Worm (Caenorhabditis elegans) whole organism, young adult: ENCODE measurements around the gene F56F10.2.

Experiments used
- B0336.3 ChIP-seq: fragments of 200-800 bp; sonication (Bioruptor generic); IDR thresholded peaks from 2 replicates; pipeline ENCODE4 v1.3.6; 2022; ENCODE audit warnings: missing genetic modification characterization, missing compliant biosample characterization
- F23B12.7 ChIP-seq: sonication (generic microtip); optimal IDR thresholded peaks from 2 replicates; lab custom pipeline; 2017; ENCODE audit warnings: missing genetic modification characterization, mild to moderate bottlenecking, missing compliant biosample characterization, antibody characterized with exemption, moderate library complexity; ENCODE audit not compliant: insufficient read depth
- F37B4.10 ChIP-seq: fragments of 200-800 bp; sonication (Bioruptor generic); IDR thresholded peaks from 2 replicates; pipeline ENCODE4 v1.3.6; 2022; ENCODE audit warnings: missing genetic modification characterization, missing compliant biosample characterization
- K12H6.12 ChIP-seq: fragments of 200-800 bp; sonication (Bioruptor generic); optimal IDR thresholded peaks from 2 replicates; lab custom pipeline; 2018; ENCODE audit warnings: mild to moderate bottlenecking, missing genetic modification characterization, missing compliant biosample characterization
- T07F8.4 ChIP-seq: sonication (generic microtip); optimal IDR thresholded peaks from 2 replicates; lab custom pipeline; 2016; ENCODE audit warnings: mild to moderate bottlenecking, missing genetic modification characterization, moderate library complexity, missing compliant biosample characterization
- T26A5.8 ChIP-seq: sonication (generic microtip); optimal IDR thresholded peaks from 2 replicates; lab custom pipeline; 2016; ENCODE audit warnings: missing genetic modification characterization, missing compliant biosample characterization
- Y53F4B.3 ChIP-seq: fragments of 200-800 bp; sonication (Bioruptor generic); IDR thresholded peaks from 2 replicates; pipeline ENCODE4 v1.3.6; 2022; ENCODE audit warnings: missing genetic modification reagents, missing genetic modification characterization, missing compliant biosample characterization
- Y53G8AR.9 ChIP-seq: fragments of 200-800 bp; sonication (Bioruptor generic); conservative IDR thresholded peaks from 2 replicates; pipeline ENCODE4 v1.3.6; 2022; ENCODE audit warnings: missing genetic modification reagents, missing genetic modification characterization, missing compliant biosample characterization
- ZK185.1 ChIP-seq: sonication (generic microtip); optimal IDR thresholded peaks from 2 replicates; lab custom pipeline; 2016; ENCODE audit warnings: mild to moderate bottlenecking, missing genetic modification characterization, missing compliant biosample characterization; ENCODE audit not compliant: poor library complexity, severe bottlenecking
- ama-1 ChIP-seq, 3 experiments: fragments of 150-350 bp in 1 of 3; sonication (generic microtip) in 2 of 3; optimal IDR thresholded peaks; 2 replicates each; lab custom pipeline; 2014 to 2018; ENCODE audit warnings: missing biosample characterization in 2 of 3, missing genetic modification characterization in 2 of 3, missing genetic modification reagents in 2 of 3
- attf-5 ChIP-seq: fragments of 200-800 bp; sonication (Bioruptor generic); optimal IDR thresholded peaks from 2 replicates; lab custom pipeline; 2018; ENCODE audit warnings: mild to moderate bottlenecking, missing genetic modification characterization, missing compliant biosample characterization
- attf-6 ChIP-seq: fragments of 200-800 bp; sonication (Bioruptor generic); IDR thresholded peaks from 2 replicates; pipeline ENCODE4 v1.3.6; 2022; ENCODE audit warnings: missing genetic modification reagents, missing genetic modification characterization, missing compliant biosample characterization
- bed-1 ChIP-seq: fragments of 200-800 bp; sonication (Bioruptor generic); IDR thresholded peaks from 2 replicates; pipeline ENCODE4 v1.3.6; 2022; ENCODE audit warnings: missing genetic modification reagents, missing genetic modification characterization, missing compliant biosample characterization
- cebp-1 ChIP-seq, 2 experiments: fragments of 200-800 bp in 1 of 2; sonication (Bioruptor generic) in 1 of 2; sonication (generic microtip) in 1 of 2; IDR thresholded peaks in 1 of 2; optimal IDR thresholded peaks in 1 of 2; 2 replicates each; pipeline versions ENCODE4 v1.3.6 to Lab custom; 2017 to 2022; ENCODE audit warnings: missing compliant biosample characterization in 2 of 2, missing genetic modification characterization in 2 of 2, mild to moderate bottlenecking in 1 of 2, missing genetic modification reagents in 1 of 2, moderate library complexity in 1 of 2
- ceh-27 ChIP-seq: fragments of 200-800 bp; sonication (Bioruptor generic); optimal IDR thresholded peaks from 2 replicates; lab custom pipeline; 2018; ENCODE audit warnings: mild to moderate bottlenecking, missing genetic modification characterization, moderate library complexity, missing compliant biosample characterization
- dox-1 ChIP-seq: fragments of 200-800 bp; sonication (Bioruptor generic); IDR thresholded peaks from 2 replicates; pipeline ENCODE4 v1.3.6; 2022; ENCODE audit warnings: missing genetic modification reagents, missing genetic modification characterization, missing compliant biosample characterization
- ekl-4 ChIP-seq: fragments of 200-800 bp; sonication (Bioruptor generic); IDR thresholded peaks from 2 replicates; pipeline ENCODE4 v1.3.6; 2022; ENCODE audit warnings: missing genetic modification reagents, missing genetic modification characterization, missing compliant biosample characterization
- hmg-1.2 ChIP-seq: fragments of 200-800 bp; sonication (Bioruptor generic); IDR thresholded peaks from 2 replicates; pipeline ENCODE4 v1.3.6; 2022; ENCODE audit warnings: missing genetic modification reagents, missing genetic modification characterization, missing compliant biosample characterization
- hsf-1 ChIP-seq: fragments of 200-800 bp; sonication (Bioruptor generic); IDR thresholded peaks from 2 replicates; pipeline ENCODE4 v1.3.6; 2022; ENCODE audit warnings: missing genetic modification reagents, missing genetic modification characterization, missing compliant biosample characterization
- let-607 ChIP-seq, 2 experiments: fragments of 200-800 bp in 1 of 2; sonication (Bioruptor generic) in 1 of 2; sonication (generic microtip) in 1 of 2; optimal IDR thresholded peaks; 2 replicates each; lab custom pipeline; 2016 to 2018; ENCODE audit warnings: mild to moderate bottlenecking in 2 of 2, missing compliant biosample characterization in 2 of 2, missing genetic modification characterization in 2 of 2, moderate library complexity in 2 of 2, missing genotype in 1 of 2
- lin-26 ChIP-seq: fragments of 200-800 bp; sonication (Bioruptor generic); IDR thresholded peaks from 2 replicates; pipeline ENCODE4 v1.3.6; 2022; ENCODE audit warnings: missing genetic modification reagents, missing genetic modification characterization, missing compliant biosample characterization
- lin-40 ChIP-seq: sonication (generic microtip); optimal IDR thresholded peaks from 2 replicates; lab custom pipeline; 2016; ENCODE audit warnings: missing genetic modification characterization, mild to moderate bottlenecking, missing compliant biosample characterization, missing genotype, missing genetic modification reagents
- lir-1 ChIP-seq: fragments of 200-800 bp; sonication (Bioruptor generic); conservative IDR thresholded peaks from 2 replicates; pipeline ENCODE4 v1.3.6; 2022; ENCODE audit warnings: missing genetic modification reagents, missing genetic modification characterization, missing compliant biosample characterization
- nfya-1 ChIP-seq: sonication (generic microtip); optimal IDR thresholded peaks from 2 replicates; lab custom pipeline; 2017; ENCODE audit warnings: antibody characterized with exemption, missing compliant biosample characterization, missing genetic modification characterization, borderline replicate concordance; ENCODE audit not compliant: insufficient read depth
- nhr-179 ChIP-seq: sonication (generic microtip); optimal IDR thresholded peaks from 2 replicates; lab custom pipeline; 2016; ENCODE audit warnings: mild to moderate bottlenecking, missing genetic modification characterization, missing compliant biosample characterization
- nhr-80 ChIP-seq: sonication (generic microtip); optimal IDR thresholded peaks from 2 replicates; lab custom pipeline; 2016; ENCODE audit warnings: missing genetic modification characterization, missing compliant biosample characterization
- pbrm-1 ChIP-seq: fragments of 200-800 bp; sonication (Bioruptor generic); IDR thresholded peaks from 2 replicates; pipeline ENCODE4 v1.3.6; 2022; ENCODE audit warnings: missing genetic modification reagents, missing genetic modification characterization, missing compliant biosample characterization
- rcor-1 ChIP-seq: fragments of 200-800 bp; sonication (Bioruptor generic); IDR thresholded peaks from 2 replicates; pipeline ENCODE4 v1.3.6; 2022; ENCODE audit warnings: missing genetic modification reagents, missing genetic modification characterization, missing compliant biosample characterization
- tbp1 ChIP-seq: fragments of 200-800 bp; sonication (Bioruptor generic); optimal IDR thresholded peaks from 2 replicates; lab custom pipeline; 2018; ENCODE audit warnings: mild to moderate bottlenecking, missing genetic modification characterization, missing compliant biosample characterization
- tbx-9 ChIP-seq: sonication (generic microtip); optimal IDR thresholded peaks from 2 replicates; lab custom pipeline; 2016; ENCODE audit warnings: borderline replicate concordance, missing genetic modification characterization, inconsistent platforms, missing compliant biosample characterization
- unc-130 ChIP-seq: sonication (generic microtip); optimal IDR thresholded peaks from 2 replicates; lab custom pipeline; 2016; ENCODE audit warnings: missing genetic modification reagents, missing genetic modification characterization, missing compliant biosample characterization
- zfh-2 ChIP-seq: fragments of 200-800 bp; sonication (Bioruptor generic); conservative IDR thresholded peaks from 2 replicates; pipeline ENCODE4 v1.3.6; 2022; ENCODE audit warnings: missing genetic modification reagents, missing genetic modification characterization, missing compliant biosample characterization
- ztf-3 ChIP-seq: fragments of 200-800 bp; sonication (Bioruptor generic); optimal IDR thresholded peaks from 2 replicates; lab custom pipeline; 2018; ENCODE audit warnings: mild to moderate bottlenecking, missing genetic modification characterization, missing compliant biosample characterization
- ztf-6 ChIP-seq: fragments of 200-800 bp; sonication (Bioruptor generic); IDR thresholded peaks from 2 replicates; pipeline ENCODE4 v1.3.6; 2022; ENCODE audit warnings: missing genetic modification reagents, missing genetic modification characterization, missing compliant biosample characterization

Gene F56F10.2

ce11 chrX:825924-826323 is 33.5 kb upstream of the F56F10.2 start:
- TF ChIP-seq ceh-27 (GFP tag; lab: Kevin White, UChicago) (no peak), ekl-4 (no peak), ama-1 (optimal IDR thresholded peaks at IDR 0.05; lab: Kevin White, UChicago) (no peak), ama-1 (GFP tag; optimal IDR thresholded peaks at IDR 0.05; lab: Kevin White, UChicago) (no peak), lin-40 (tag; lab: Kevin White, UChicago) (peak; percentile 36), zfh-2 (no peak), attf-5 (GFP tag; lab: Kevin White, UChicago) (no peak), nfya-1 (tag; lab: Kevin White, UChicago) (no peak), ztf-6 (GFP tag; lab: Robert Waterston, UW) (no peak), hmg-1.2 (GFP tag; lab: Robert Waterston, UW) (peak; percentile 98), bed-1 (no peak), Y53G8AR.9 (0 out of 2 replicates have a peak, but pooled peaks have one; percentile 39), T26A5.8 (tag; lab: Kevin White, UChicago) (no peak)

- TF ChIP-seq B0336.3 (GFP tag; lab: Robert Waterston, UW), result no peak
- peak; percentile 82 for TF ChIP-seq hmg-1.2 (GFP tag; lab: Robert Waterston, UW)
- no peak for TF ChIP-seq F37B4.10 (GFP tag; lab: Robert Waterston, UW)
- no peak for TF ChIP-seq Y53F4B.3 (GFP tag; lab: Robert Waterston, UW)
- peak in 1 of 2 experiments; percentile 1 for TF ChIP-seq let-607 (tag; optimal IDR thresholded peaks at IDR 0.05; lab: Kevin White, UChicago)
- no peak for TF ChIP-seq ztf-3 (GFP tag; lab: Kevin White, UChicago)
- 0 out of 2 replicates have a peak, but pooled peaks have one; percentile 34 for TF ChIP-seq rcor-1 (GFP tag; lab: Robert Waterston, UW)
- TF ChIP-seq pbrm-1 (GFP tag; lab: Robert Waterston, UW), result 0 out of 2 replicates have a peak, but pooled peaks have one; percentile 29
- TF ChIP-seq ceh-27 (GFP tag; lab: Kevin White, UChicago), result peak; percentile 21
- no peak for TF ChIP-seq F23B12.7 (tag; lab: Kevin White, UChicago)
- peak; percentile 39 for TF ChIP-seq ZK185.1 (tag; lab: Kevin White, UChicago)
- TF ChIP-seq nhr-80 (tag; lab: Kevin White, UChicago), result peak; percentile 51
- TF ChIP-seq lin-40 (tag; lab: Kevin White, UChicago), result peak; percentile 65
- TF ChIP-seq unc-130 (GFP tag; lab: Kevin White, UChicago), result no peak
- peak; percentile 4 for TF ChIP-seq tbp1
- peak; percentile 54 for TF ChIP-seq K12H6.12 (tag; lab: Kevin White, UChicago)
- TF ChIP-seq dox-1 (GFP tag; lab: Robert Waterston, UW), result peak; percentile 40; the same call in 1 of the 2 replicates
- TF ChIP-seq hsf-1, result no peak
- TF ChIP-seq, all 124 proteins: peak for 11
Observed at ce11 chrX:827502-827901, 31.9 kb upstream of the F56F10.2 start.

- TF ChIP-seq Y53G8AR.9 (no peak), lin-26 (GFP tag; lab: Robert Waterston, UW) (no peak), tbx-9 (tag; lab: Kevin White, UChicago) (no peak), F37B4.10 (GFP tag; lab: Robert Waterston, UW) (no peak)
Observed at ce11 chrX:828603-829002, 30.8 kb upstream of the F56F10.2 start, which contains the start of gene wdr-54. Gene wdr-54, plus strand, starts transcription at chrX:828903.

ce11 chrX:830185-830584 is 29.2 kb upstream of the F56F10.2 start:
- no peak for TF ChIP-seq ztf-3 (GFP tag; lab: Kevin White, UChicago)

- TF ChIP-seq cebp-1 (GFP tag; IDR thresholded peaks at IDR 0.05; lab: Robert Waterston, UW) (no peak), cebp-1 (tag; optimal IDR thresholded peaks at IDR 0.05; lab: Kevin White, UChicago) (no peak), lir-1 (no peak), nhr-179 (no peak), T07F8.4 (no peak), attf-6 (GFP tag; lab: Robert Waterston, UW) (no peak)
Observed at ce11 chrX:834478-834877, 24.9 kb upstream of the F56F10.2 start, which contains the start of gene F39H12.1. Gene F39H12.1, plus strand, starts transcription at chrX:834778.
